Worm (Caenorhabditis elegans) whole organism, early embryonic: ENCODE results near the gene cah-4.

Experiments
- B0310.2 ChIP-seq: sonication (generic microtip); optimal IDR thresholded peaks from 2 replicates; lab custom pipeline; 2016; ENCODE audit warnings: mild to moderate bottlenecking, missing genetic modification characterization, missing compliant biosample characterization
- F13C5.2 ChIP-seq: sonication (generic microtip); optimal IDR thresholded peaks from 2 replicates; lab custom pipeline; 2017; ENCODE audit warnings: mild to moderate bottlenecking, missing genetic modification characterization, inconsistent platforms, missing compliant biosample characterization
- aly-1 ChIP-seq: sonication (generic microtip); optimal IDR thresholded peaks from 2 replicates; lab custom pipeline; 2016; ENCODE audit warnings: missing genetic modification characterization, missing compliant biosample characterization
- ama-1 ChIP-seq: fragments of 150-350 bp; optimal IDR thresholded peaks from 2 replicates; lab custom pipeline; 2014
- ceh-13 ChIP-seq: fragments of 200-800 bp; sonication (Bioruptor generic); optimal IDR thresholded peaks from 2 replicates; lab custom pipeline; 2018; ENCODE audit warnings: mild to moderate bottlenecking, missing genetic modification characterization, missing compliant biosample characterization
- ceh-36 ChIP-seq: sonication (generic microtip); optimal IDR thresholded peaks from 2 replicates; lab custom pipeline; 2016; ENCODE audit warnings: missing genetic modification characterization, inconsistent platforms, missing compliant biosample characterization
- ets-7 ChIP-seq: sonication (generic microtip); optimal IDR thresholded peaks from 2 replicates; lab custom pipeline; 2016; ENCODE audit warnings: missing genotype, missing genetic modification characterization, missing compliant biosample characterization
- flt-1 ChIP-seq: fragments of 200-800 bp; sonication (Bioruptor generic); IDR thresholded peaks from 2 replicates; pipeline ENCODE4 v1.3.6; 2022; ENCODE audit warnings: missing genetic modification characterization, missing compliant biosample characterization
- hmbx-1 ChIP-seq: sonication (generic microtip); optimal IDR thresholded peaks from 2 replicates; lab custom pipeline; 2016; ENCODE audit warnings: mild to moderate bottlenecking, missing genetic modification characterization, missing compliant biosample characterization
- hmg-4 ChIP-seq: fragments of 200-800 bp; sonication (Bioruptor generic); optimal IDR thresholded peaks from 2 replicates; lab custom pipeline; 2018; ENCODE audit warnings: mild to moderate bottlenecking, missing genetic modification characterization, missing compliant biosample characterization
- hnd-1 ChIP-seq: sonication (generic microtip); optimal IDR thresholded peaks from 2 replicates; lab custom pipeline; 2016; ENCODE audit warnings: missing genetic modification characterization, missing compliant biosample characterization
- pes-1 ChIP-seq: fragments of 200-800 bp; sonication (Bioruptor generic); IDR thresholded peaks from 2 replicates; pipeline ENCODE4 v1.3.6; 2022; ENCODE audit warnings: missing genetic modification reagents, missing genetic modification characterization, missing compliant biosample characterization
- scrt-1 ChIP-seq: fragments of 200-800 bp; sonication (Bioruptor generic); IDR thresholded peaks from 2 replicates; pipeline ENCODE4 v1.3.6; 2022; ENCODE audit warnings: missing genetic modification characterization, missing compliant biosample characterization
- sea-1 ChIP-seq: fragments of 200-800 bp; sonication (Bioruptor generic); conservative IDR thresholded peaks from 2 replicates; pipeline ENCODE4 v1.3.6; 2022; ENCODE audit warnings: missing genetic modification characterization, missing compliant biosample characterization
- tbx-11 ChIP-seq: fragments of 200-800 bp; sonication (Bioruptor generic); IDR thresholded peaks from 2 replicates; pipeline ENCODE4 v1.3.6; 2022; ENCODE audit warnings: missing genetic modification characterization, missing compliant biosample characterization
- tbx-37 ChIP-seq: fragments of 200-800 bp; sonication (Bioruptor generic); conservative IDR thresholded peaks from 2 replicates; pipeline ENCODE4 v1.3.6; 2022; ENCODE audit warnings: missing genetic modification reagents, missing genetic modification characterization, missing compliant biosample characterization
- tra-4 ChIP-seq: sonication (generic microtip); optimal IDR thresholded peaks from 2 replicates; lab custom pipeline; 2017; ENCODE audit warnings: missing genetic modification characterization, missing compliant biosample characterization

The cah-4 gene

ce11 chrX:13574029-13574428 is 31.7 kb downstream of the cah-4 start:
- TF ChIP-seq ets-7 (tag; lab: Kevin White, UChicago), result no peak
- TF ChIP-seq ceh-36 (tag; lab: Kevin White, UChicago), result peak; percentile 5

ce11 chrX:13578483-13578882 is 36.1 kb downstream of the cah-4 start, which contains the start of gene F54B11.11:
F54B11.11 (plus strand) TSS chrX:13578783.
- TF ChIP-seq hnd-1 (tag; lab: Kevin White, UChicago), result no peak
- no peak for TF ChIP-seq B0310.2 (tag; lab: Kevin White, UChicago)
- no peak for TF ChIP-seq hmbx-1
- TF ChIP-seq tbx-37 (GFP tag; lab: Robert Waterston, UW), result no peak
- no peak for TF ChIP-seq ets-7 (tag; lab: Kevin White, UChicago)
- no peak for TF ChIP-seq aly-1 (tag; lab: Kevin White, UChicago)
- no peak for TF ChIP-seq ama-1 (lab: Kevin White, UChicago)
- TF ChIP-seq scrt-1 (GFP tag; lab: Robert Waterston, UW), result no peak
- no peak for TF ChIP-seq hmg-4 (GFP tag; lab: Kevin White, UChicago)
- TF ChIP-seq flt-1 (GFP tag; lab: Robert Waterston, UW), result no peak
- TF ChIP-seq ceh-36 (tag; lab: Kevin White, UChicago), result no peak
- no peak for TF ChIP-seq pes-1 (GFP tag; lab: Robert Waterston, UW)
- no peak for TF ChIP-seq sea-1 (GFP tag; lab: Robert Waterston, UW)

- TF ChIP-seq pes-1 (GFP tag; lab: Robert Waterston, UW), result no peak
- no peak for TF ChIP-seq B0310.2 (tag; lab: Kevin White, UChicago)
- no peak for TF ChIP-seq tbx-37 (GFP tag; lab: Robert Waterston, UW)
- no peak for TF ChIP-seq ceh-13 (GFP tag; lab: Kevin White, UChicago)
- no peak for TF ChIP-seq hmg-4 (GFP tag; lab: Kevin White, UChicago)
- no peak for TF ChIP-seq hnd-1 (tag; lab: Kevin White, UChicago)
- TF ChIP-seq ets-7 (tag; lab: Kevin White, UChicago), result no peak
- no peak for TF ChIP-seq ceh-36 (tag; lab: Kevin White, UChicago)
- TF ChIP-seq aly-1 (tag; lab: Kevin White, UChicago), result no peak
- TF ChIP-seq hmbx-1, result no peak
- TF ChIP-seq flt-1 (GFP tag; lab: Robert Waterston, UW), result no peak
- TF ChIP-seq sea-1 (GFP tag; lab: Robert Waterston, UW), result no peak
- no peak for TF ChIP-seq F13C5.2 (tag; lab: Kevin White, UChicago)
- no peak for TF ChIP-seq tra-4 (tag; lab: Kevin White, UChicago)
- no peak for TF ChIP-seq tbx-11 (GFP tag; lab: Robert Waterston, UW)
- no peak for TF ChIP-seq ama-1 (lab: Kevin White, UChicago)
- TF ChIP-seq scrt-1 (GFP tag; lab: Robert Waterston, UW), result no peak
Observed at ce11 chrX:13581820-13582219, 39.4 kb downstream of the cah-4 start, which contains the start of gene F54B11.10. F54B11.10 (plus strand) TSS chrX:13582120.

ce11 chrX:13583895-13584344 is 41.5 kb downstream of the cah-4 start:
- TF ChIP-seq hmg-4 (GFP tag; lab: Kevin White, UChicago), result peak; percentile 74
- TF ChIP-seq scrt-1 (GFP tag; lab: Robert Waterston, UW), result no peak
- no peak for TF ChIP-seq B0310.2 (tag; lab: Kevin White, UChicago)
- no peak for TF ChIP-seq tbx-11 (GFP tag; lab: Robert Waterston, UW)
- no peak for TF ChIP-seq ceh-36 (tag; lab: Kevin White, UChicago)
- TF ChIP-seq aly-1 (tag; lab: Kevin White, UChicago), result peak; percentile 61
- no peak for TF ChIP-seq pes-1 (GFP tag; lab: Robert Waterston, UW)
- no peak for TF ChIP-seq ama-1 (lab: Kevin White, UChicago)
- peak; percentile 18 for TF ChIP-seq ets-7 (tag; lab: Kevin White, UChicago)

ce11 chrX:13584725-13585371 is 42.5 kb downstream of the cah-4 start, which contains the start of gene unc-84:
unc-84 (plus strand) TSS chrX:13584775.
- TF ChIP-seq pes-1 (GFP tag; lab: Robert Waterston, UW) (peak; percentile 63; the same call in 1 of the 2 replicates), hmg-4 (GFP tag; lab: Kevin White, UChicago) (peak; percentile 4), tbx-11 (GFP tag; lab: Robert Waterston, UW) (no peak)

ce11 chrX:13589735-13590134 is 47.4 kb downstream of the cah-4 start, which contains the start of gene col-9:
col-9 (plus strand) TSS chrX:13590035.
- TF ChIP-seq ceh-36 (tag; lab: Kevin White, UChicago) (no peak), B0310.2 (tag; lab: Kevin White, UChicago) (no peak), tbx-11 (GFP tag; lab: Robert Waterston, UW) (no peak), scrt-1 (GFP tag; lab: Robert Waterston, UW) (no peak), F13C5.2 (tag; lab: Kevin White, UChicago) (no peak), ama-1 (lab: Kevin White, UChicago) (no peak), flt-1 (GFP tag; lab: Robert Waterston, UW) (no peak), sea-1 (GFP tag; lab: Robert Waterston, UW) (no peak)

- TF ChIP-seq hmg-4 (GFP tag; lab: Kevin White, UChicago), result no peak
- TF ChIP-seq aly-1 (tag; lab: Kevin White, UChicago), result peak; percentile 5
- TF ChIP-seq tra-4 (tag; lab: Kevin White, UChicago), result no peak
Observed at ce11 chrX:13590688-13591087, 48.3 kb downstream of the cah-4 start.
